Fruit fly (Drosophila melanogaster) whole organism, embryonic: ENCODE results near the gene br.

Source experiments
- CG13624 ChIP-seq: fragments of 200-800 bp; sonication (Bioruptor generic); optimal IDR thresholded peaks from 2 replicates; lab custom pipeline; 2016; ENCODE audit warnings: missing biosample characterization, missing genetic modification characterization
- CG2889 ChIP-seq: fragments of 200-800 bp; sonication (Bioruptor generic); IDR thresholded peaks from 3 replicates; pipeline ENCODE4 v1.3.6; 2022; ENCODE audit warnings: missing biosample characterization, missing genetic modification characterization
- CG32772 ChIP-seq: fragments of 200-800 bp; sonication (Bioruptor generic); IDR thresholded peaks from 2 replicates; pipeline ENCODE4 v1.3.6; 2022; ENCODE audit warnings: missing biosample characterization, missing genetic modification characterization
- HLH54F ChIP-seq: fragments of 200-800 bp; sonication (Bioruptor generic); optimal IDR thresholded peaks from 3 replicates; lab custom pipeline; 2016; ENCODE audit warnings: missing biosample characterization, missing genetic modification characterization
- Lhr ChIP-seq: fragments of 200-800 bp; sonication (Bioruptor generic); optimal IDR thresholded peaks from 3 replicates; lab custom pipeline; 2017; ENCODE audit warnings: mild to moderate bottlenecking, missing biosample characterization, missing genetic modification reagents, missing genetic modification characterization
- MESR4 ChIP-seq: fragments of 200-800 bp; sonication (Bioruptor generic); optimal IDR thresholded peaks from 2 replicates; lab custom pipeline; 2018; ENCODE audit warnings: missing biosample characterization, mild to moderate bottlenecking, missing genetic modification characterization, moderate library complexity
- Neu2 ChIP-seq: fragments of 200-800 bp; sonication (Bioruptor generic); optimal IDR thresholded peaks from 3 replicates; lab custom pipeline; 2016; ENCODE audit warnings: missing biosample characterization, missing genetic modification characterization, borderline replicate concordance
- Six4 ChIP-seq: fragments of 200-800 bp; sonication (Bioruptor generic); optimal IDR thresholded peaks from 2 replicates; lab custom pipeline; 2016; ENCODE audit warnings: missing biosample characterization, missing genetic modification characterization
- bcd ChIP-seq: fragments of 200-800 bp; sonication (Bioruptor generic); optimal IDR thresholded peaks from 2 replicates; lab custom pipeline; 2017; ENCODE audit warnings: missing biosample characterization, mild to moderate bottlenecking, missing genetic modification characterization
- dmrt11E ChIP-seq: fragments of 200-800 bp; sonication (Bioruptor generic); optimal IDR thresholded peaks from 3 replicates; lab custom pipeline; 2018; ENCODE audit warnings: missing biosample characterization, mild to moderate bottlenecking, missing genetic modification characterization, moderate library complexity
- her ChIP-seq: fragments of 200-800 bp; sonication (Bioruptor generic); optimal IDR thresholded peaks from 2 replicates; lab custom pipeline; 2016; ENCODE audit warnings: missing biosample characterization, missing genetic modification characterization
- rib ChIP-seq: fragments of 200-800 bp; sonication (Bioruptor generic); IDR thresholded peaks from 2 replicates; pipeline ENCODE4 v1.3.6; 2022; ENCODE audit warnings: missing biosample characterization, missing genetic modification characterization
- tup ChIP-seq: fragments of 200-800 bp; sonication (Bioruptor generic); optimal IDR thresholded peaks from 2 replicates; lab custom pipeline; 2016; ENCODE audit warnings: missing biosample characterization, mild to moderate bottlenecking, missing genetic modification characterization, moderate library complexity

dm6 chrX:1664836-1665235, 89.9 kb downstream of the br start, which contains the start of gene dor:
- no peak for TF ChIP-seq CG13624 (GFP tag; lab: Kevin White, UChicago)
- peak; percentile 69 for TF ChIP-seq Neu2
- no peak for TF ChIP-seq bcd (GFP tag; lab: Kevin White, UChicago)
- TF ChIP-seq MESR4 (GFP tag; lab: Kevin White, UChicago): peak; percentile 69
- no peak for TF ChIP-seq her (GFP tag; lab: Kevin White, UChicago)
- no peak for TF ChIP-seq HLH54F (GFP tag; lab: Kevin White, UChicago)
- TF ChIP-seq Six4: no peak
- TF ChIP-seq CG2889 (GFP tag; lab: Robert Waterston, UW): no peak
- TF ChIP-seq tup (GFP tag; lab: Kevin White, UChicago): no peak
- TF ChIP-seq dmrt11E: no peak
- TF ChIP-seq Lhr (GFP tag; lab: Kevin White, UChicago): no peak
- TF ChIP-seq CG32772 (GFP tag; lab: Robert Waterston, UW): no peak
- TF ChIP-seq rib: no peak
